Fruit fly (Drosophila melanogaster) whole organism, embryonic: ENCODE data around the gene beat-IIIc.

ENCODE experiments used
- CG10366 ChIP-seq: fragments of 200-800 bp; sonication (Bioruptor generic); IDR thresholded peaks from 2 replicates; pipeline ENCODE4 v1.3.6; 2022; ENCODE audit warnings: missing biosample characterization, missing genetic modification characterization
- CG11696 ChIP-seq: fragments of 200-800 bp; sonication (Bioruptor generic); IDR thresholded peaks from 2 replicates; pipeline ENCODE4 v1.3.6; 2022; ENCODE audit warnings: missing biosample characterization, missing genetic modification characterization
- CG12155 ChIP-seq: fragments of 200-800 bp; sonication (Bioruptor generic); optimal IDR thresholded peaks from 3 replicates; lab custom pipeline; 2016; ENCODE audit warnings: missing biosample characterization, missing genetic modification characterization
- CG13123 ChIP-seq: fragments of 200-800 bp; sonication (Bioruptor generic); optimal IDR thresholded peaks from 2 replicates; lab custom pipeline; 2016; ENCODE audit warnings: missing biosample characterization, missing genetic modification characterization
- CG13894 ChIP-seq: fragments of 200-800 bp; sonication (Bioruptor generic); optimal IDR thresholded peaks from 3 replicates; lab custom pipeline; 2018; ENCODE audit warnings: missing biosample characterization, mild to moderate bottlenecking, missing genetic modification characterization, moderate library complexity
- CG14441 ChIP-seq: fragments of 200-800 bp; sonication (Bioruptor generic); IDR thresholded peaks from 2 replicates; pipeline ENCODE4 v1.3.6; 2022; ENCODE audit warnings: missing biosample characterization, missing genetic modification characterization
- CG1603 ChIP-seq: fragments of 200-800 bp; sonication (Bioruptor generic); optimal IDR thresholded peaks from 2 replicates; lab custom pipeline; 2019; ENCODE audit warnings: missing biosample characterization, mild to moderate bottlenecking, missing genetic modification characterization, moderate library complexity
- CG17829 ChIP-seq: fragments of 200-800 bp; optimal IDR thresholded peaks from 2 replicates; lab custom pipeline; 2019; ENCODE audit warnings: missing biosample characterization, mild to moderate bottlenecking, missing genetic modification characterization, moderate library complexity
- CG18599 ChIP-seq: fragments of 200-800 bp; sonication (Bioruptor generic); optimal IDR thresholded peaks from 3 replicates; lab custom pipeline; 2017; ENCODE audit warnings: missing biosample characterization, missing genetic modification characterization, mild to moderate bottlenecking, moderate library complexity, missing genetic modification reagents
- CG2120 ChIP-seq: fragments of 200-800 bp; sonication (Bioruptor generic); optimal IDR thresholded peaks from 3 replicates; lab custom pipeline; 2016; ENCODE audit warnings: missing biosample characterization, missing genetic modification characterization
- CG2678 ChIP-seq: fragments of 200-800 bp; sonication (Bioruptor generic); optimal IDR thresholded peaks from 3 replicates; lab custom pipeline; 2019; ENCODE audit warnings: missing biosample characterization, mild to moderate bottlenecking, missing genetic modification characterization, moderate library complexity
- CG31441 ChIP-seq: fragments of 200-800 bp; sonication (Bioruptor generic); IDR thresholded peaks from 2 replicates; pipeline ENCODE4 v1.3.6; 2022; ENCODE audit warnings: missing biosample characterization, missing genetic modification characterization
- CG3726 ChIP-seq: fragments of 200-800 bp; sonication (Bioruptor generic); IDR thresholded peaks from 3 replicates; pipeline ENCODE4, ENCODE4 v1.3.6; 2022; ENCODE audit warnings: missing biosample characterization, missing genetic modification characterization
- CG8089 ChIP-seq: fragments of 200-800 bp; sonication (Bioruptor generic); optimal IDR thresholded peaks from 3 replicates; lab custom pipeline; 2016; ENCODE audit warnings: missing biosample characterization, missing genetic modification characterization
- CG8478 ChIP-seq: fragments of >200 bp; optimal IDR thresholded peaks from 2 replicates; lab custom pipeline; 2018
- CG9876 ChIP-seq: fragments of 200-800 bp; sonication (Bioruptor generic); optimal IDR thresholded peaks from 2 replicates; lab custom pipeline; 2016; ENCODE audit warnings: missing biosample characterization, missing genetic modification characterization
- Doc3 ChIP-seq: fragments of 200-800 bp; sonication (Bioruptor generic); IDR thresholded peaks from 3 replicates; pipeline ENCODE4 v1.3.6; 2022; ENCODE audit warnings: missing biosample characterization, missing genetic modification characterization; ENCODE audit not compliant: partially characterized antibody
- Ets65A ChIP-seq: fragments of 200-800 bp; sonication (Bioruptor generic); peaks from one replicate; lab custom pipeline; 2016; ENCODE audit warnings: missing biosample characterization, missing genetic modification characterization
- HLH54F ChIP-seq: fragments of 200-800 bp; sonication (Bioruptor generic); optimal IDR thresholded peaks from 3 replicates; lab custom pipeline; 2016; ENCODE audit warnings: missing biosample characterization, missing genetic modification characterization
- Hr51 ChIP-seq, 2 experiments: fragments of 200-800 bp; sonication (Bioruptor generic); optimal IDR thresholded peaks; 2 replicates in 1 of 2; 3 replicates in 1 of 2; lab custom pipeline; 2016 to 2018; ENCODE audit warnings: missing biosample characterization in 2 of 2, missing genetic modification characterization in 2 of 2, mild to moderate bottlenecking in 1 of 2, moderate library complexity in 1 of 2
- Kr ChIP-seq: fragments of 200-800 bp; sonication (Bioruptor generic); optimal IDR thresholded peaks from 2 replicates; lab custom pipeline; 2017; ENCODE audit warnings: missing biosample characterization, mild to moderate bottlenecking, missing genetic modification characterization
- MESR4 ChIP-seq: fragments of 200-800 bp; sonication (Bioruptor generic); optimal IDR thresholded peaks from 2 replicates; lab custom pipeline; 2018; ENCODE audit warnings: missing biosample characterization, mild to moderate bottlenecking, missing genetic modification characterization, moderate library complexity
- Mad ChIP-seq: fragments of 200-800 bp; sonication (Bioruptor generic); optimal IDR thresholded peaks from 2 replicates; lab custom pipeline; 2016; ENCODE audit warnings: missing biosample characterization, missing genetic modification characterization
- NfI ChIP-seq: fragments of 200-800 bp; sonication (Bioruptor generic); optimal IDR thresholded peaks from 3 replicates; lab custom pipeline; 2018; ENCODE audit warnings: missing biosample characterization, mild to moderate bottlenecking, missing genetic modification characterization, moderate library complexity
- Oli ChIP-seq: fragments of 200-800 bp; sonication (Bioruptor generic); optimal IDR thresholded peaks from 2 replicates; lab custom pipeline; 2018; ENCODE audit warnings: missing biosample characterization, mild to moderate bottlenecking, missing genetic modification characterization, moderate library complexity
- Side ChIP-seq: fragments of 200-800 bp; sonication (Bioruptor generic); optimal IDR thresholded peaks from 2 replicates; lab custom pipeline; 2016; ENCODE audit warnings: missing biosample characterization, missing genetic modification characterization
- Sin3A ChIP-seq: fragments of >200 bp; optimal IDR thresholded peaks from 2 replicates; lab custom pipeline; 2018
- Ssrp ChIP-seq: fragments of 200-800 bp; sonication (Bioruptor generic); optimal IDR thresholded peaks from 2 replicates; lab custom pipeline; 2018; ENCODE audit warnings: missing biosample characterization, mild to moderate bottlenecking, missing genetic modification characterization, moderate library complexity
- Stat92E ChIP-seq, 3 experiments: fragments of >200 bp in 2 of 3; fragments of 200-800 bp in 1 of 3; sonication (Bioruptor generic) in 1 of 3; optimal IDR thresholded peaks; 2 replicates each; lab custom pipeline; 2017 to 2019; ENCODE audit warnings: missing biosample characterization in 3 of 3, missing genetic modification characterization in 3 of 3, mild to moderate bottlenecking in 1 of 3, moderate library complexity in 1 of 3
- al ChIP-seq: fragments of 200-800 bp; sonication (Bioruptor generic); IDR thresholded peaks from 2 replicates; pipeline ENCODE4 v1.3.6; 2022; ENCODE audit warnings: missing biosample characterization, missing genetic modification characterization
- amos ChIP-seq: fragments of 200-800 bp; sonication (Bioruptor generic); IDR thresholded peaks from 2 replicates; pipeline ENCODE4 v1.3.6; 2022; ENCODE audit warnings: missing biosample characterization, missing genetic modification characterization; ENCODE audit not compliant: partially characterized antibody
- dpn ChIP-seq, 2 experiments: fragments of 200-800 bp; sonication (Bioruptor generic); optimal IDR thresholded peaks; 3 replicates each; lab custom pipeline; 2016; ENCODE audit warnings: missing biosample characterization in 2 of 2, missing genetic modification characterization in 2 of 2
- fu2 ChIP-seq: fragments of 200-800 bp; sonication (Bioruptor generic); optimal IDR thresholded peaks from 2 replicates; lab custom pipeline; 2016; ENCODE audit warnings: missing biosample characterization, missing genetic modification characterization
- gce ChIP-seq: fragments of 200-800 bp; sonication (Bioruptor generic); IDR thresholded peaks from 3 replicates; pipeline ENCODE4 v1.3.6; 2022; ENCODE audit warnings: missing biosample characterization, missing genetic modification characterization
- gfzf ChIP-seq: fragments of 200-800 bp; sonication (Bioruptor generic); optimal IDR thresholded peaks from 2 replicates; lab custom pipeline; 2016; ENCODE audit warnings: missing biosample characterization, mild to moderate bottlenecking, missing genetic modification characterization, moderate library complexity
- gro ChIP-seq: fragments of 200-800 bp; sonication (Bioruptor generic); optimal IDR thresholded peaks from 2 replicates; lab custom pipeline; 2016; ENCODE audit warnings: missing biosample characterization, missing genetic modification characterization
- gsb ChIP-seq: fragments of 200-800 bp; sonication (Bioruptor generic); IDR thresholded peaks from 2 replicates; pipeline ENCODE4 v1.3.6; 2022; ENCODE audit warnings: missing biosample characterization, missing genetic modification characterization
- ind ChIP-seq: fragments of 200-800 bp; sonication (Bioruptor generic); optimal IDR thresholded peaks from 3 replicates; lab custom pipeline; 2016; ENCODE audit warnings: missing biosample characterization, missing genetic modification characterization
- lab ChIP-seq: fragments of 200-800 bp; sonication (Bioruptor generic); optimal IDR thresholded peaks from 3 replicates; lab custom pipeline; 2017; ENCODE audit warnings: missing biosample characterization, missing genetic modification characterization, mild to moderate bottlenecking, moderate library complexity, missing genetic modification reagents
- lmd ChIP-seq: fragments of 200-800 bp; sonication (Bioruptor generic); IDR thresholded peaks from 2 replicates; pipeline ENCODE4 v1.3.6; 2022; ENCODE audit warnings: missing biosample characterization, missing genetic modification characterization
- lov ChIP-seq, 2 experiments: fragments of 200-800 bp in 1 of 2; fragments of >200 bp in 1 of 2; sonication (Bioruptor generic) in 1 of 2; IDR thresholded peaks in 1 of 2; optimal IDR thresholded peaks in 1 of 2; 2 replicates in 1 of 2; 3 replicates in 1 of 2; pipeline versions ENCODE4 v1.3.6 to Lab custom; 2017 to 2022; ENCODE audit warnings: missing biosample characterization in 1 of 2, missing genetic modification characterization in 1 of 2
- peb ChIP-seq: fragments of 200-800 bp; sonication (Bioruptor generic); IDR thresholded peaks from 2 replicates; pipeline ENCODE4 v1.3.6; 2022; ENCODE audit warnings: missing biosample characterization, missing genetic modification characterization
- pfk ChIP-seq: fragments of 200-800 bp; sonication (Bioruptor generic); optimal IDR thresholded peaks from 2 replicates; lab custom pipeline; 2018; ENCODE audit warnings: missing biosample characterization, mild to moderate bottlenecking, missing genetic modification characterization, moderate library complexity
- phol ChIP-seq: fragments of 200-800 bp; sonication (Bioruptor generic); optimal IDR thresholded peaks from 3 replicates; lab custom pipeline; 2018; ENCODE audit warnings: missing biosample characterization, mild to moderate bottlenecking, missing genetic modification characterization, moderate library complexity
- salm ChIP-seq: fragments of 200-800 bp; sonication (Bioruptor generic); optimal IDR thresholded peaks from 2 replicates; lab custom pipeline; 2018; ENCODE audit warnings: missing biosample characterization, mild to moderate bottlenecking, missing genetic modification characterization
- schlank ChIP-seq: fragments of 200-800 bp; sonication (Bioruptor generic); optimal IDR thresholded peaks from 2 replicates; lab custom pipeline; 2018; ENCODE audit warnings: missing biosample characterization, mild to moderate bottlenecking, missing genetic modification characterization
- slbo ChIP-seq: fragments of 200-800 bp; sonication (Bioruptor generic); IDR thresholded peaks from 2 replicates; pipeline ENCODE4 v1.3.6; 2022; ENCODE audit warnings: missing biosample characterization, missing genetic modification characterization
- so ChIP-seq: fragments of 200-800 bp; sonication (Bioruptor generic); IDR thresholded peaks from 3 replicates; pipeline ENCODE4 v1.3.6; 2022; ENCODE audit warnings: missing biosample characterization, missing genetic modification characterization
- trh ChIP-seq: fragments of 200-800 bp; sonication (Bioruptor generic); optimal IDR thresholded peaks from 2 replicates; lab custom pipeline; 2016; ENCODE audit warnings: missing biosample characterization, missing genetic modification characterization
- tup ChIP-seq: fragments of 200-800 bp; sonication (Bioruptor generic); optimal IDR thresholded peaks from 2 replicates; lab custom pipeline; 2016; ENCODE audit warnings: missing biosample characterization, mild to moderate bottlenecking, missing genetic modification characterization, moderate library complexity
- unc-4 ChIP-seq: fragments of 200-800 bp; sonication (Bioruptor generic); IDR thresholded peaks from 2 replicates; pipeline ENCODE4 v1.3.6; 2022; ENCODE audit warnings: missing biosample characterization, missing genetic modification characterization; ENCODE audit not compliant: partially characterized antibody

The beat-IIIc gene

DNA sequence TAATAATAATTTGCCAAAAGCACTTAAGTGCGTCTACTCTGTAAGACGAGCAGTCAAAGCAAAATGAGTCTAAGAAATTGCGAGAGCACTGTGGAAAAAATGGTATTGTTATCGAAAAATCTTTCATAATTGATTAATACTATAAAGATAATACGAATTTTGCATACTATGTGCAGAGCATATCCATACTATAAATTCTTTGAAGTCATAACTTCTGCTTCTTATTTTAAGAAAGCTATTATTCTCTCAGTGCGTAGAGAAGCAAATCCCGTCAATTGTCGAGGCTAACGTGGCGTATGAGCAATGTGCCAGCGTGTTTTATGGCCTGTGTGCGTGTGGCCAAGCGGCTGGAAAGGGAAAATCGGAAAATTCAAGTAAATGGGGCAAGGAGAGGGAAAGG is 100.9 kb downstream of the beat-IIIc start (continued):
- no peak for TF ChIP-seq CG9876
- TF ChIP-seq CG2678 (tag; lab: Kevin White, UChicago), result peak; percentile 57
- no peak for TF ChIP-seq CG10366 (GFP tag; lab: Robert Waterston, UW)
- peak in 1 of 2 experiments; percentile 48 for TF ChIP-seq Hr51 (GFP tag; optimal IDR thresholded peaks at IDR 0.05; lab: Kevin White, UChicago)
- TF ChIP-seq pfk, result no peak
- TF ChIP-seq fu2 (GFP tag; lab: Kevin White, UChicago), result no peak
- TF ChIP-seq gsb (GFP tag; lab: Robert Waterston, UW), result no peak
- TF ChIP-seq CG3726 (GFP tag; lab: Robert Waterston, UW), result no peak
- TF ChIP-seq CG14441 (GFP tag; lab: Robert Waterston, UW), result no peak
- TF ChIP-seq CG11696 (GFP tag; lab: Robert Waterston, UW), result no peak
- no peak for TF ChIP-seq peb (GFP tag; lab: Robert Waterston, UW)
- TF ChIP-seq phol (tag; lab: Kevin White, UChicago), result no peak
- TF ChIP-seq al (GFP tag; lab: Robert Waterston, UW), result no peak
- no peak for TF ChIP-seq CG13123 (GFP tag; lab: Kevin White, UChicago)
- no peak for TF ChIP-seq Side
- TF ChIP-seq CG31441 (GFP tag; lab: Robert Waterston, UW), result no peak
- TF ChIP-seq Ets65A (GFP tag; lab: Kevin White, UChicago), result peak; percentile 69
- TF ChIP-seq CG17829 (tag; lab: Kevin White, UChicago), result no peak
- TF ChIP-seq slbo, result peak; percentile 40; the same call in 1 of the 2 replicates
- TF ChIP-seq lov (optimal IDR thresholded peaks at IDR 0.05; lab: Kevin White, UChicago), result no peak
- no peak for TF ChIP-seq lov (GFP tag; IDR thresholded peaks at IDR 0.05; lab: Robert Waterston, UW)
- TF ChIP-seq lab (GFP tag; lab: Kevin White, UChicago), result peak; percentile 68
- no peak for TF ChIP-seq gfzf
- TF ChIP-seq CG18599, result peak; percentile 72
- no peak for TF ChIP-seq CG12155 (GFP tag; lab: Kevin White, UChicago)
- no peak for TF ChIP-seq NfI
- no peak for TF ChIP-seq Ssrp (tag; lab: Kevin White, UChicago)
- TF ChIP-seq HLH54F (GFP tag; lab: Kevin White, UChicago), result no peak
- no peak for TF ChIP-seq unc-4 (GFP tag; lab: Robert Waterston, UW)
- no peak for TF ChIP-seq salm (tag; lab: Kevin White, UChicago)
- TF ChIP-seq lmd (GFP tag; lab: Robert Waterston, UW), result no peak
- no peak for TF ChIP-seq gce (GFP tag; lab: Robert Waterston, UW)
- TF ChIP-seq CG8478, result no peak
- TF ChIP-seq ind (GFP tag; lab: Kevin White, UChicago), result no peak
- no peak for TF ChIP-seq CG8089 (GFP tag; lab: Kevin White, UChicago)
- no peak for TF ChIP-seq tup
- no peak for TF ChIP-seq MESR4 (GFP tag; lab: Kevin White, UChicago)
- TF ChIP-seq Oli (tag; lab: Kevin White, UChicago), result no peak
- TF ChIP-seq Sin3A, result no peak
- no peak for TF ChIP-seq trh (GFP tag; lab: Kevin White, UChicago)
- no peak for TF ChIP-seq gro (GFP tag; lab: Kevin White, UChicago)
- TF ChIP-seq CG2120 (GFP tag; lab: Kevin White, UChicago), result peak; percentile 52
- no peak for TF ChIP-seq Doc3
- TF ChIP-seq CG13894 (tag; lab: Kevin White, UChicago), result peak; percentile 37
- TF ChIP-seq CG1603 (tag; lab: Kevin White, UChicago), result no peak
- no peak for TF ChIP-seq Mad
- no peak for TF ChIP-seq so (GFP tag; lab: Robert Waterston, UW)
- no peak for TF ChIP-seq Stat92E (GFP tag; optimal IDR thresholded peaks at IDR 0.05; lab: Kevin White, UChicago)
- no peak for TF ChIP-seq schlank (tag; lab: Kevin White, UChicago)
- TF ChIP-seq Kr, result no peak
- TF ChIP-seq dpn (GFP tag; optimal IDR thresholded peaks at IDR 0.05; lab: Kevin White, UChicago), result peak in 1 of 2 experiments; percentile 3
- TF ChIP-seq amos, result no peak
